Fruit fly (Drosophila melanogaster) whole organism, prepupa: ENCODE results near the gene mldr.

Source experiments
- CG11294 ChIP-seq: fragments of 200-800 bp; sonication (Bioruptor generic); IDR thresholded peaks from 2 replicates; pipeline ENCODE4 v1.3.6; 2022; ENCODE audit warnings: missing biosample characterization, missing genetic modification characterization
- CG6276 ChIP-seq: fragments of 200-800 bp; sonication (Bioruptor generic); optimal IDR thresholded peaks from 2 replicates; lab custom pipeline; 2017; ENCODE audit warnings: missing biosample characterization, mild to moderate bottlenecking, missing genetic modification characterization
- CG6792 ChIP-seq: fragments of 200-800 bp; sonication (Bioruptor generic); optimal IDR thresholded peaks from 3 replicates; lab custom pipeline; 2016; ENCODE audit warnings: missing biosample characterization, missing genetic modification characterization
- Gug ChIP-seq: fragments of 200-800 bp; sonication (Bioruptor generic); IDR thresholded peaks from 2 replicates; pipeline ENCODE4 v1.3.6; 2022; ENCODE audit warnings: missing biosample characterization, missing genetic modification characterization

DNA sequence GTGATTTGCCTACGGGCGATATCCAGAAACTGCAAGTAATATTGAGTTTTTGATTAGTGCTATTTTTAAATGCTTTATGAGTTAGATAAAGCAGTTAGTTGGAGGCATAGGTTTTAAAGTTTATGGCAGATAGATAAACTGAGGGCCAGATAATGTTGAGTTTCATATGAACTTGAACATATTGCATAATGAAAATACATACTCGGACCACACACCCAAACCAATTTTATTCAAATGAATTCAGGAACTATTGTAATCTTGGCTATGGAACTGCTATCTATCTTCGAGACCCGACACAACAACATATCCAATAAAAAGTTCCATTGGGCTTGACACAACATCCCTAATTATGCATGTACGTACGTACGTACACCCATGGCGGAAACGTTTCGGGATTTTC is 31.4 kb upstream of the mldr start:
- TF ChIP-seq CG6792 = no peak
- TF ChIP-seq CG11294 (GFP tag; lab: Robert Waterston, UW) = no peak
- no peak for TF ChIP-seq CG6276 (GFP tag; lab: Kevin White, UChicago)
- no peak for TF ChIP-seq Gug (GFP tag; lab: Robert Waterston, UW)
